Worm (Caenorhabditis elegans) whole organism, L4 larva: ENCODE results near the gene dnj-11.
A peak's percentile ranks its signal among the peaks of the same experiment; 100 is the strongest.

ENCODE experiments used
- D1046.2 ChIP-seq: fragments of 200-800 bp; sonication (Bioruptor generic); IDR thresholded peaks from 2 replicates; pipeline ENCODE4 v1.3.6; 2022; ENCODE audit warnings: missing genetic modification characterization, missing compliant biosample characterization
- F26F4.8 ChIP-seq: fragments of 200-800 bp; sonication (Bioruptor generic); conservative IDR thresholded peaks from 2 replicates; pipeline ENCODE4 v1.3.6; 2022; ENCODE audit warnings: missing genetic modification characterization, missing compliant biosample characterization
- T20F7.1 ChIP-seq: fragments of 200-800 bp; sonication (Bioruptor generic); optimal IDR thresholded peaks from 2 replicates; lab custom pipeline; 2018; ENCODE audit warnings: mild to moderate bottlenecking, missing genetic modification characterization, missing compliant biosample characterization
- Y105C5A.15 ChIP-seq: fragments of 200-800 bp; sonication (Bioruptor generic); IDR thresholded peaks from 2 replicates; pipeline ENCODE4 v1.3.6; 2022; ENCODE audit warnings: missing genetic modification characterization, missing compliant biosample characterization
- Y75B8A.6 ChIP-seq: fragments of 200-800 bp; sonication (Bioruptor generic); IDR thresholded peaks from 2 replicates; pipeline ENCODE4 v1.3.6; 2022; ENCODE audit warnings: missing genetic modification reagents, missing genetic modification characterization, missing compliant biosample characterization
- ZK337.2 ChIP-seq: fragments of 200-800 bp; sonication (Bioruptor generic); IDR thresholded peaks from 2 replicates; pipeline ENCODE4 v1.3.6; 2022; ENCODE audit warnings: missing genetic modification reagents, missing genetic modification characterization, missing compliant biosample characterization
- ZK546.5 ChIP-seq, 2 experiments: sonication (generic microtip); optimal IDR thresholded peaks; 2 replicates each; lab custom pipeline; 2017; ENCODE audit warnings: missing biosample characterization in 2 of 2, missing genetic modification characterization in 2 of 2
- aha-1 ChIP-seq: fragments of 150-350 bp; peaks from one replicate; lab custom pipeline; 2014; ENCODE audit warnings: missing biosample characterization, missing genetic modification characterization
- ama-1 ChIP-seq: fragments of 150-350 bp; optimal IDR thresholded peaks from 2 replicates; lab custom pipeline; 2014; ENCODE audit warnings: inconsistent platforms, mixed read lengths
- attf-4 ChIP-seq: sonication (generic microtip); optimal IDR thresholded peaks from 3 replicates; lab custom pipeline; 2017; ENCODE audit warnings: missing biosample characterization, missing genetic modification characterization
- ceh-20 ChIP-seq: fragments of 200-800 bp; sonication (Bioruptor generic); IDR thresholded peaks from 2 replicates; pipeline ENCODE4 v1.3.6; 2022; ENCODE audit warnings: missing genetic modification reagents, missing genetic modification characterization, missing compliant biosample characterization
- ceh-32 ChIP-seq: sonication (generic microtip); optimal IDR thresholded peaks from 2 replicates; lab custom pipeline; 2016; ENCODE audit warnings: mild to moderate bottlenecking, missing genetic modification characterization, missing compliant biosample characterization; ENCODE audit not compliant: poor library complexity
- ceh-82 ChIP-seq: sonication (generic microtip); optimal IDR thresholded peaks from 2 replicates; lab custom pipeline; 2017; ENCODE audit warnings: missing biosample characterization, missing genetic modification characterization
- ctbp-1 ChIP-seq: fragments of 200-800 bp; sonication (Bioruptor generic); IDR thresholded peaks from 2 replicates; pipeline ENCODE4 v1.3.6; 2022; ENCODE audit warnings: missing genetic modification reagents, missing genetic modification characterization, missing compliant biosample characterization
- daf-8 ChIP-seq: fragments of 200-800 bp; sonication (Bioruptor generic); IDR thresholded peaks from 2 replicates; pipeline ENCODE4 v1.3.6; 2022; ENCODE audit warnings: missing genetic modification characterization, missing compliant biosample characterization
- dpl-1 ChIP-seq: fragments of 150-350 bp; optimal IDR thresholded peaks from 2 replicates; lab custom pipeline; 2014; ENCODE audit warnings: missing biosample characterization, missing genetic modification reagents, missing genetic modification characterization
- egl-27 ChIP-seq: sonication (generic microtip); optimal IDR thresholded peaks from 3 replicates; lab custom pipeline; 2017; ENCODE audit warnings: missing biosample characterization, missing genetic modification reagents, missing genetic modification characterization
- egl-43 ChIP-seq: fragments of 200-800 bp; sonication (Bioruptor generic); IDR thresholded peaks from 2 replicates; pipeline ENCODE4 v1.3.6; 2022; ENCODE audit warnings: missing genetic modification reagents, missing genetic modification characterization, missing compliant biosample characterization
- fkh-10 ChIP-seq: fragments of 150-350 bp; optimal IDR thresholded peaks from 2 replicates; lab custom pipeline; 2014; ENCODE audit warnings: missing biosample characterization, missing genetic modification reagents, missing genetic modification characterization
- gei-8 ChIP-seq: fragments of 200-800 bp; sonication (Bioruptor generic); optimal IDR thresholded peaks from 2 replicates; lab custom pipeline; 2018; ENCODE audit warnings: mild to moderate bottlenecking, missing genetic modification characterization, missing compliant biosample characterization
- hlh-11 ChIP-seq: fragments of 200-800 bp; sonication (Bioruptor generic); optimal IDR thresholded peaks from 2 replicates; lab custom pipeline; 2018; ENCODE audit warnings: mild to moderate bottlenecking, missing genetic modification characterization, missing compliant biosample characterization
- hlh-30 ChIP-seq: sonication (generic microtip); optimal IDR thresholded peaks from 2 replicates; lab custom pipeline; 2017; ENCODE audit warnings: antibody characterized with exemption, mild to moderate bottlenecking, missing genetic modification characterization, missing compliant biosample characterization; ENCODE audit not compliant: insufficient read depth
- hmg-1.1 ChIP-seq: fragments of 200-800 bp; sonication (Bioruptor generic); IDR thresholded peaks from 2 replicates; pipeline ENCODE4 v1.3.6; 2022; ENCODE audit warnings: missing genetic modification reagents, missing genetic modification characterization, missing compliant biosample characterization
- jun-1 ChIP-seq: fragments of 150-350 bp; optimal IDR thresholded peaks from 2 replicates; lab custom pipeline; 2014; ENCODE audit warnings: missing biosample characterization, missing genetic modification reagents, missing genetic modification characterization
- lin-15B ChIP-seq: fragments of 150-350 bp; sonication (generic microtip); optimal IDR thresholded peaks from 3 replicates; lab custom pipeline; 2014; ENCODE audit warnings: missing biosample characterization, missing genetic modification characterization
- lin-39 ChIP-seq: fragments of 150-350 bp; optimal IDR thresholded peaks from 2 replicates; lab custom pipeline; 2014; ENCODE audit warnings: missing biosample characterization, missing genetic modification reagents, missing genetic modification characterization
- madf-5 ChIP-seq, 2 experiments: fragments of 200-800 bp; sonication (Bioruptor generic); IDR thresholded peaks; 2 replicates each; pipeline ENCODE4 v1.3.6; 2022; ENCODE audit warnings: missing compliant biosample characterization in 2 of 2, missing genetic modification characterization in 2 of 2
- madf-9 ChIP-seq: fragments of 200-800 bp; sonication (Bioruptor generic); conservative IDR thresholded peaks from 2 replicates; pipeline ENCODE4 v1.3.6; 2022; ENCODE audit warnings: missing genetic modification reagents, missing genetic modification characterization, missing compliant biosample characterization
- mxl-3 ChIP-seq: fragments of 200-800 bp; sonication (Bioruptor generic); optimal IDR thresholded peaks from 2 replicates; lab custom pipeline; 2018; ENCODE audit warnings: mild to moderate bottlenecking, missing genetic modification characterization, missing compliant biosample characterization
- nhr-10 ChIP-seq: fragments of 150-350 bp; optimal IDR thresholded peaks from 2 replicates; lab custom pipeline; 2014; ENCODE audit warnings: missing biosample characterization, missing genetic modification characterization
- nhr-102 ChIP-seq: sonication (generic microtip); optimal IDR thresholded peaks from 2 replicates; lab custom pipeline; 2016; ENCODE audit warnings: mild to moderate bottlenecking, missing genetic modification characterization, moderate library complexity, missing compliant biosample characterization
- nhr-11 ChIP-seq: fragments of 150-350 bp; optimal IDR thresholded peaks from 2 replicates; lab custom pipeline; 2014; ENCODE audit warnings: missing biosample characterization, missing genetic modification characterization
- nhr-111 ChIP-seq: fragments of 200-800 bp; sonication (Bioruptor generic); optimal IDR thresholded peaks from 2 replicates; lab custom pipeline; 2018; ENCODE audit warnings: mild to moderate bottlenecking, missing genetic modification characterization, missing compliant biosample characterization
- nhr-25 ChIP-seq: sonication (generic microtip); optimal IDR thresholded peaks from 2 replicates; lab custom pipeline; 2017; ENCODE audit warnings: missing genetic modification characterization, mild to moderate bottlenecking, missing compliant biosample characterization, antibody characterized with exemption, moderate library complexity, borderline replicate concordance; ENCODE audit not compliant: insufficient read depth
- nhr-28 ChIP-seq: fragments of 150-350 bp; optimal IDR thresholded peaks from 2 replicates; lab custom pipeline; 2014; ENCODE audit warnings: missing biosample characterization, missing genetic modification characterization
- nhr-48 ChIP-seq: sonication (generic microtip); optimal IDR thresholded peaks from 2 replicates; lab custom pipeline; 2016; ENCODE audit warnings: mild to moderate bottlenecking, missing genetic modification characterization, missing compliant biosample characterization
- pha-4 ChIP-seq, 2 experiments: fragments of 150-350 bp in 1 of 2; fragments of 200-800 bp in 1 of 2; sonication (Bioruptor generic) in 1 of 2; IDR thresholded peaks in 1 of 2; optimal IDR thresholded peaks in 1 of 2; 2 replicates each; pipeline versions ENCODE4 v1.3.6 to Lab custom; 2014 to 2022; ENCODE audit warnings: missing genetic modification characterization in 2 of 2, missing genetic modification reagents in 2 of 2, missing biosample characterization in 1 of 2, missing compliant biosample characterization in 1 of 2
- rbr-2 ChIP-seq: sonication (generic microtip); optimal IDR thresholded peaks from 2 replicates; lab custom pipeline; 2016; ENCODE audit warnings: missing genotype, missing genetic modification characterization, missing compliant biosample characterization
- saeg-2 ChIP-seq: fragments of 200-800 bp; sonication (Bioruptor generic); IDR thresholded peaks from 2 replicates; pipeline ENCODE4 v1.3.6; 2022; ENCODE audit warnings: missing genetic modification reagents, missing genetic modification characterization, missing compliant biosample characterization
- sdz-12 ChIP-seq: fragments of 200-800 bp; sonication (Bioruptor generic); optimal IDR thresholded peaks from 2 replicates; lab custom pipeline; 2018; ENCODE audit warnings: mild to moderate bottlenecking, missing genetic modification characterization, missing compliant biosample characterization
- set-16 ChIP-seq: fragments of 200-800 bp; sonication (Bioruptor generic); IDR thresholded peaks from 2 replicates; pipeline ENCODE4 v1.3.6; 2022; ENCODE audit warnings: missing genetic modification reagents, missing genetic modification characterization, missing compliant biosample characterization
- skn-1 ChIP-seq: fragments of 150-350 bp; optimal IDR thresholded peaks from 2 replicates; lab custom pipeline; 2014; ENCODE audit warnings: missing biosample characterization, missing genetic modification characterization
- snpc-4 ChIP-seq: fragments of 150-350 bp; optimal IDR thresholded peaks from 2 replicates; lab custom pipeline; 2014; ENCODE audit warnings: missing biosample characterization, missing genetic modification characterization
- spr-1 ChIP-seq: sonication (generic microtip); optimal IDR thresholded peaks from 2 replicates; lab custom pipeline; 2016; ENCODE audit warnings: mild to moderate bottlenecking, missing genetic modification characterization, missing compliant biosample characterization
- spr-3 ChIP-seq: fragments of 200-800 bp; sonication (Bioruptor generic); optimal IDR thresholded peaks from 2 replicates; lab custom pipeline; 2018; ENCODE audit warnings: mild to moderate bottlenecking, missing genetic modification characterization, missing compliant biosample characterization
- vab-7 ChIP-seq: fragments of 200-800 bp; sonication (Bioruptor generic); IDR thresholded peaks from 2 replicates; pipeline ENCODE4 v1.3.6; 2022; ENCODE audit warnings: missing genetic modification reagents, missing genetic modification characterization, missing compliant biosample characterization
- zag-1 ChIP-seq: fragments of 150-350 bp; optimal IDR thresholded peaks from 2 replicates; lab custom pipeline; 2014; ENCODE audit warnings: missing biosample characterization, missing genetic modification characterization
- zfp-2 ChIP-seq: sonication (generic microtip); optimal IDR thresholded peaks from 2 replicates; lab custom pipeline; 2016; ENCODE audit warnings: mild to moderate bottlenecking, missing genetic modification characterization, missing compliant biosample characterization
- zfp-3 ChIP-seq: fragments of 200-800 bp; sonication (Bioruptor generic); conservative IDR thresholded peaks from 2 replicates; pipeline ENCODE4 v1.3.6; 2022; ENCODE audit warnings: missing genetic modification reagents, missing genetic modification characterization, missing compliant biosample characterization
- zip-11 ChIP-seq: fragments of 200-800 bp; sonication (Bioruptor generic); IDR thresholded peaks from 2 replicates; pipeline ENCODE4 v1.3.6; 2022; ENCODE audit warnings: missing genetic modification characterization, missing compliant biosample characterization
- zip-2 ChIP-seq: fragments of 150-350 bp; optimal IDR thresholded peaks from 2 replicates; lab custom pipeline; 2014; ENCODE audit warnings: missing biosample characterization, missing genetic modification characterization
- ztf-7 ChIP-seq: fragments of 150-350 bp; optimal IDR thresholded peaks from 2 replicates; lab custom pipeline; 2014; ENCODE audit warnings: missing biosample characterization, missing genetic modification characterization

The dnj-11 gene

ce11 chrIV:6631704-6632272 lies 46.1 kb downstream of the dnj-11 start, which contains the start of the genes cest-5.1 and C01B10.9 (continued):
- TF ChIP-seq sdz-12 (GFP tag; lab: Kevin White, UChicago) (no peak), madf-5 (GFP tag; IDR thresholded peaks at IDR 0.05; lab: Robert Waterston, UW) (no peak), rbr-2 (tag; lab: Kevin White, UChicago) (peak; percentile 30), vab-7 (GFP tag; lab: Robert Waterston, UW) (no peak), hlh-11 (no peak), dpl-1 (GFP tag; lab: Kevin White, UChicago) (peak; percentile 95), ztf-7 (tag; lab: Kevin White, UChicago) (no peak), nhr-48 (tag; lab: Kevin White, UChicago) (no peak), jun-1 (tag; lab: Kevin White, UChicago) (no peak), nhr-28 (peak; percentile 31), ama-1 (no peak), hmg-1.1 (GFP tag; lab: Robert Waterston, UW) (no peak), gei-8 (GFP tag; lab: Kevin White, UChicago) (no peak), zag-1 (tag; lab: Kevin White, UChicago) (no peak), pha-4 (GFP tag; IDR thresholded peaks at IDR 0.05; lab: Robert Waterston, UW) (no peak), pha-4 (tag; optimal IDR thresholded peaks at IDR 0.05; lab: Kevin White, UChicago) (no peak), ceh-20 (GFP tag; lab: Robert Waterston, UW) (no peak), saeg-2 (GFP tag; lab: Robert Waterston, UW) (no peak), zip-11 (GFP tag; lab: Robert Waterston, UW) (no peak), daf-8 (GFP tag; lab: Robert Waterston, UW) (no peak), attf-4 (no peak), egl-43 (no peak), zfp-3 (GFP tag; lab: Robert Waterston, UW) (no peak), ZK337.2 (peak; percentile 86), F26F4.8 (no peak), lin-15B (tag; lab: Kevin White, UChicago) (no peak), zip-2 (tag; lab: Kevin White, UChicago) (peak; percentile 4), nhr-111 (GFP tag; lab: Kevin White, UChicago) (no peak), snpc-4 (tag; lab: Kevin White, UChicago) (peak; percentile 12), spr-1 (tag; lab: Kevin White, UChicago) (no peak), spr-3 (GFP tag; lab: Kevin White, UChicago) (no peak), fkh-10 (GFP tag; lab: Kevin White, UChicago) (no peak), Y75B8A.6 (no peak), nhr-11 (tag; lab: Kevin White, UChicago) (no peak), egl-27 (tag; lab: Kevin White, UChicago) (no peak), mxl-3 (no peak), hlh-30 (tag; lab: Kevin White, UChicago) (no peak), set-16 (GFP tag; lab: Robert Waterston, UW) (no peak), ceh-32 (tag; lab: Kevin White, UChicago) (no peak), T20F7.1 (GFP tag; lab: Kevin White, UChicago) (peak; percentile 15), lin-39 (tag; lab: Kevin White, UChicago) (no peak), ctbp-1 (no peak), nhr-102 (peak; percentile 33), zfp-2 (tag; lab: Kevin White, UChicago) (no peak), skn-1 (tag; lab: Kevin White, UChicago) (no peak), aha-1 (tag; lab: Kevin White, UChicago) (no peak), ZK546.5 (tag; optimal IDR thresholded peaks at IDR 0.05; lab: Kevin White, UChicago) (no peak), nhr-10 (tag; lab: Kevin White, UChicago) (no peak), D1046.2 (GFP tag; lab: Robert Waterston, UW) (no peak), Y105C5A.15 (GFP tag; lab: Robert Waterston, UW) (no peak), nhr-25 (no peak), madf-9 (GFP tag; lab: Robert Waterston, UW) (0 out of 2 replicates have a peak, but pooled peaks have one; percentile 31), ceh-82 (tag; lab: Kevin White, UChicago) (no peak)
